Fruit fly (Drosophila melanogaster): ENCODE measurements around the gene hiw.

The hiw gene

dm6 chrX:15048713-15049112 lies 14.5 kb downstream of the hiw start (continued):
- peak; percentile 76 for TF ChIP-seq cg (GFP tag; optimal IDR thresholded peaks at IDR 0.05)
- no peak for TF ChIP-seq crc (GFP tag; optimal IDR thresholded peaks at IDR 0.05)
- TF ChIP-seq exex (tag; optimal IDR thresholded peaks at IDR 0.05) = peak; percentile 52
- TF ChIP-seq Trl (optimal IDR thresholded peaks at IDR 0.05) = peak; percentile 10 to 72
- TF ChIP-seq Trl (GFP tag; optimal IDR thresholded peaks at IDR 0.05) = no peak
- TF ChIP-seq pros (GFP tag; optimal IDR thresholded peaks at IDR 0.05) = peak; percentile 77
- TF ChIP-seq CG10274 (GFP tag; optimal IDR thresholded peaks at IDR 0.05) = no peak
- TF ChIP-seq br (optimal IDR thresholded peaks at IDR 0.05) = no peak

- TF ChIP-seq seq (GFP tag; IDR thresholded peaks at IDR 0.05) (no peak), nom (GFP tag; optimal IDR thresholded peaks at IDR 0.05) (peak; percentile 19), CG6654 (GFP tag; optimal IDR thresholded peaks at IDR 0.05) (peak; percentile 50), z (GFP tag; IDR thresholded peaks at IDR 0.05) (peak; percentile 69; the same call in 1 of the 3 replicates), CG4328 (GFP tag; optimal IDR thresholded peaks at IDR 0.05) (no peak), slp2 (GFP tag; optimal IDR thresholded peaks at IDR 0.05) (no peak), grn (GFP tag; optimal IDR thresholded peaks at IDR 0.05) (peak; percentile 42), Med (GFP tag) (peak; percentile 16), Optix (GFP tag; IDR thresholded peaks at IDR 0.05) (no peak), GATAe (GFP tag; conservative IDR thresholded peaks at IDR 0.05) (peak; percentile 28; the same call in 1 of the 2 replicates)
These were observed 17.6 kb downstream of the hiw start for dm6 chrX:15045608-15046007.

- TF ChIP-seq Eip74EF (GFP tag; optimal IDR thresholded peaks at IDR 0.05) = no peak
- no peak; the same call in 1 of the 2 replicates for TF ChIP-seq CG4404 (GFP tag; IDR thresholded peaks at IDR 0.05)
- TF ChIP-seq HLH3B (GFP tag; IDR thresholded peaks at IDR 0.05) = no peak
- peak; percentile 81 for TF ChIP-seq sens (GFP tag)
- TF ChIP-seq dmrt99B (tag; optimal IDR thresholded peaks at IDR 0.05) = no peak
- peak; percentile 35 for TF ChIP-seq exex (tag; optimal IDR thresholded peaks at IDR 0.05)
- no peak for TF ChIP-seq CG11504 (tag; optimal IDR thresholded peaks at IDR 0.05)
- no peak for TF ChIP-seq dmrt11E (tag; optimal IDR thresholded peaks at IDR 0.05)
- TF ChIP-seq pho (GFP tag; optimal IDR thresholded peaks at IDR 0.05) = no peak
- no peak for TF ChIP-seq lola (GFP tag; optimal IDR thresholded peaks at IDR 0.05)
- no peak for TF ChIP-seq CG10565 (GFP tag; optimal IDR thresholded peaks at IDR 0.05)
- TF ChIP-seq NFAT (GFP tag; IDR thresholded peaks at IDR 0.05) = no peak
- TF ChIP-seq ftz-f1 (GFP tag; optimal IDR thresholded peaks at IDR 0.05) = no peak
- peak; percentile 37 for TF ChIP-seq CG13424 (tag; optimal IDR thresholded peaks at IDR 0.05)
- no peak for TF ChIP-seq CG32772 (GFP tag; IDR thresholded peaks at IDR 0.05)
- peak; percentile 15 for TF ChIP-seq mirr (GFP tag; optimal IDR thresholded peaks at IDR 0.05)
- TF ChIP-seq CoRest (tag; optimal IDR thresholded peaks at IDR 0.05) = peak; percentile 45
- peak; percentile 52 for TF ChIP-seq CG3281 (GFP tag; optimal IDR thresholded peaks at IDR 0.05)
- TF ChIP-seq ems (GFP tag; optimal IDR thresholded peaks at IDR 0.05) = no peak
- 0 out of 2 replicates have a peak, but pooled peaks have one; percentile 15 for TF ChIP-seq Rx (GFP tag; IDR thresholded peaks at IDR 0.05)
- TF ChIP-seq sr (GFP tag; IDR thresholded peaks at IDR 0.05) = no peak
- no peak for TF ChIP-seq Lhr (GFP tag; optimal IDR thresholded peaks at IDR 0.05)
- no peak for TF ChIP-seq CG6654 (GFP tag; optimal IDR thresholded peaks at IDR 0.05)
- no peak for TF ChIP-seq CG16863 (GFP tag; optimal IDR thresholded peaks at IDR 0.05)
- no peak for TF ChIP-seq MTF-1 (GFP tag; optimal IDR thresholded peaks at IDR 0.05; ENCODE audit: borderline replicate concordance)
- peak; percentile 61 for TF ChIP-seq Med (GFP tag)
- TF ChIP-seq CG31365 (tag; optimal IDR thresholded peaks at IDR 0.05) = no peak
- peak; percentile 91 for TF ChIP-seq Sry-β (GFP tag; optimal IDR thresholded peaks at IDR 0.05)
- no peak for TF ChIP-seq sd (tag; optimal IDR thresholded peaks at IDR 0.05)
- no peak for TF ChIP-seq ind (GFP tag; optimal IDR thresholded peaks at IDR 0.05)
- TF ChIP-seq CG33213 (GFP tag; optimal IDR thresholded peaks at IDR 0.05) = no peak
- peak; percentile 26 for TF ChIP-seq CG6765 (GFP tag; optimal IDR thresholded peaks at IDR 0.05)
- TF ChIP-seq CG30020 (tag; optimal IDR thresholded peaks at IDR 0.05) = no peak
These were observed 19.5 kb downstream of the hiw start, which contains the start of gene CG5541 for dm6 chrX:15043700-15044225. TSS of gene CG5541 (plus strand) at chrX:15044123.
